Worm (Caenorhabditis elegans) whole organism, young adult: ENCODE measurements around the gene nhr-193.

Experiments
- B0261.1 ChIP-seq: sonication (generic microtip); optimal IDR thresholded peaks from 2 replicates; lab custom pipeline; 2016; ENCODE audit warnings: mild to moderate bottlenecking, missing genetic modification characterization, moderate library complexity, missing compliant biosample characterization
- C17E4.6 ChIP-seq: fragments of 200-800 bp; sonication (Bioruptor generic); IDR thresholded peaks from 2 replicates; pipeline ENCODE4 v1.3.6; 2022; ENCODE audit warnings: missing genetic modification reagents, missing genetic modification characterization, missing compliant biosample characterization
- D2030.7 ChIP-seq: fragments of 200-800 bp; sonication (Bioruptor generic); IDR thresholded peaks from 2 replicates; pipeline ENCODE4 v1.3.6; 2022; ENCODE audit warnings: missing genetic modification reagents, missing genetic modification characterization, missing compliant biosample characterization
- F39B2.1 ChIP-seq: fragments of 200-800 bp; sonication (Bioruptor generic); IDR thresholded peaks from 2 replicates; pipeline ENCODE4 v1.3.6; 2022; ENCODE audit warnings: missing genetic modification reagents, missing genetic modification characterization, missing compliant biosample characterization
- T07F8.4 ChIP-seq: sonication (generic microtip); optimal IDR thresholded peaks from 2 replicates; lab custom pipeline; 2016; ENCODE audit warnings: mild to moderate bottlenecking, missing genetic modification characterization, moderate library complexity, missing compliant biosample characterization
- T26A5.8 ChIP-seq: sonication (generic microtip); optimal IDR thresholded peaks from 2 replicates; lab custom pipeline; 2016; ENCODE audit warnings: missing genetic modification characterization, missing compliant biosample characterization
- Y53F4B.3 ChIP-seq: fragments of 200-800 bp; sonication (Bioruptor generic); IDR thresholded peaks from 2 replicates; pipeline ENCODE4 v1.3.6; 2022; ENCODE audit warnings: missing genetic modification reagents, missing genetic modification characterization, missing compliant biosample characterization
- Y53G8AR.9 ChIP-seq: fragments of 200-800 bp; sonication (Bioruptor generic); conservative IDR thresholded peaks from 2 replicates; pipeline ENCODE4 v1.3.6; 2022; ENCODE audit warnings: missing genetic modification reagents, missing genetic modification characterization, missing compliant biosample characterization
- Y95B8A.8 ChIP-seq: fragments of 200-800 bp; sonication (Bioruptor generic); IDR thresholded peaks from 2 replicates; pipeline ENCODE4 v1.3.6; 2022; ENCODE audit warnings: missing genetic modification reagents, missing genetic modification characterization, missing compliant biosample characterization
- ZK185.1 ChIP-seq: sonication (generic microtip); optimal IDR thresholded peaks from 2 replicates; lab custom pipeline; 2016; ENCODE audit warnings: mild to moderate bottlenecking, missing genetic modification characterization, missing compliant biosample characterization; ENCODE audit not compliant: poor library complexity, severe bottlenecking
- akir-1 ChIP-seq: fragments of 200-800 bp; sonication (Bioruptor generic); optimal IDR thresholded peaks from 2 replicates; lab custom pipeline; 2018; ENCODE audit warnings: mild to moderate bottlenecking, missing genetic modification characterization, moderate library complexity, missing compliant biosample characterization
- aptf-3 ChIP-seq: fragments of 200-800 bp; sonication (Bioruptor generic); IDR thresholded peaks from 2 replicates; pipeline ENCODE4 v1.3.6; 2022; ENCODE audit warnings: missing genetic modification characterization, missing compliant biosample characterization
- athp-1 ChIP-seq: sonication (generic microtip); optimal IDR thresholded peaks from 2 replicates; lab custom pipeline; 2017; ENCODE audit warnings: mild to moderate bottlenecking, missing genetic modification characterization, missing compliant biosample characterization
- attf-3 ChIP-seq: fragments of 200-800 bp; sonication (Bioruptor generic); conservative IDR thresholded peaks from 2 replicates; pipeline ENCODE4 v1.3.6; 2022; ENCODE audit warnings: missing genetic modification reagents, missing genetic modification characterization, missing compliant biosample characterization
- attf-6 ChIP-seq: fragments of 200-800 bp; sonication (Bioruptor generic); IDR thresholded peaks from 2 replicates; pipeline ENCODE4 v1.3.6; 2022; ENCODE audit warnings: missing genetic modification reagents, missing genetic modification characterization, missing compliant biosample characterization
- bed-2 ChIP-seq: fragments of 200-800 bp; sonication (Bioruptor generic); IDR thresholded peaks from 2 replicates; pipeline ENCODE4 v1.3.6; 2022; ENCODE audit warnings: missing genetic modification reagents, missing genetic modification characterization, missing compliant biosample characterization
- cebp-2 ChIP-seq: fragments of 200-800 bp; sonication (Bioruptor generic); IDR thresholded peaks from 2 replicates; pipeline ENCODE4 v1.3.6; 2022; ENCODE audit warnings: missing genetic modification characterization, missing compliant biosample characterization
- ceh-58 ChIP-seq: fragments of 200-800 bp; sonication (Bioruptor generic); IDR thresholded peaks from 2 replicates; pipeline ENCODE4 v1.3.6; 2022; ENCODE audit warnings: missing genetic modification characterization, missing compliant biosample characterization
- ceh-91 ChIP-seq: fragments of 200-800 bp; sonication (Bioruptor generic); IDR thresholded peaks from 2 replicates; pipeline ENCODE4 v1.3.6; 2022; ENCODE audit warnings: missing genetic modification reagents, missing genetic modification characterization, missing compliant biosample characterization
- dpl-1 ChIP-seq: fragments of 150-350 bp; optimal IDR thresholded peaks from 2 replicates; lab custom pipeline; 2014; ENCODE audit warnings: missing biosample characterization, missing genetic modification reagents, missing genetic modification characterization
- efl-1 ChIP-seq: fragments of 150-350 bp; optimal IDR thresholded peaks from 2 replicates; lab custom pipeline; 2014; ENCODE audit warnings: missing biosample characterization, missing genetic modification reagents, missing genetic modification characterization
- egrh-3 ChIP-seq: fragments of 200-800 bp; sonication (Bioruptor generic); IDR thresholded peaks from 2 replicates; pipeline ENCODE4 v1.3.6; 2022; ENCODE audit warnings: missing genetic modification reagents, missing genetic modification characterization, missing compliant biosample characterization
- hmg-1.2 ChIP-seq: fragments of 200-800 bp; sonication (Bioruptor generic); IDR thresholded peaks from 2 replicates; pipeline ENCODE4 v1.3.6; 2022; ENCODE audit warnings: missing genetic modification reagents, missing genetic modification characterization, missing compliant biosample characterization
- hsf-1 ChIP-seq: fragments of 200-800 bp; sonication (Bioruptor generic); IDR thresholded peaks from 2 replicates; pipeline ENCODE4 v1.3.6; 2022; ENCODE audit warnings: missing genetic modification reagents, missing genetic modification characterization, missing compliant biosample characterization
- let-526 ChIP-seq: fragments of 200-800 bp; sonication (Bioruptor generic); IDR thresholded peaks from 2 replicates; pipeline ENCODE4 v1.3.6; 2022; ENCODE audit warnings: missing genetic modification reagents, missing genetic modification characterization, missing compliant biosample characterization
- lin-40 ChIP-seq: sonication (generic microtip); optimal IDR thresholded peaks from 2 replicates; lab custom pipeline; 2016; ENCODE audit warnings: missing genetic modification characterization, mild to moderate bottlenecking, missing compliant biosample characterization, missing genotype, missing genetic modification reagents
- lin-54 ChIP-seq: fragments of 200-800 bp; sonication (Bioruptor generic); optimal IDR thresholded peaks from 2 replicates; lab custom pipeline; 2018; ENCODE audit warnings: mild to moderate bottlenecking, missing genetic modification characterization, missing compliant biosample characterization
- lsl-1 ChIP-seq: fragments of 200-800 bp; sonication (Bioruptor generic); optimal IDR thresholded peaks from 2 replicates; lab custom pipeline; 2018; ENCODE audit warnings: mild to moderate bottlenecking, missing genetic modification characterization, moderate library complexity, missing compliant biosample characterization
- lsy-27 ChIP-seq: sonication (generic microtip); optimal IDR thresholded peaks from 2 replicates; lab custom pipeline; 2017; ENCODE audit warnings: missing genetic modification characterization, mild to moderate bottlenecking, missing compliant biosample characterization, antibody characterized with exemption, missing genotype, borderline replicate concordance; ENCODE audit not compliant: insufficient read depth
- madf-3 ChIP-seq: fragments of 200-800 bp; sonication (Bioruptor generic); IDR thresholded peaks from 2 replicates; pipeline ENCODE4 v1.3.6; 2022; ENCODE audit warnings: missing genetic modification reagents, missing genetic modification characterization, missing compliant biosample characterization
- madf-6 ChIP-seq: fragments of 200-800 bp; sonication (Bioruptor generic); IDR thresholded peaks from 2 replicates; pipeline ENCODE4 v1.3.6; 2022; ENCODE audit warnings: missing genetic modification reagents, missing genetic modification characterization, missing compliant biosample characterization
- madf-8 ChIP-seq: fragments of 200-800 bp; sonication (Bioruptor generic); conservative IDR thresholded peaks from 2 replicates; pipeline ENCODE4 v1.3.6; 2022; ENCODE audit warnings: missing genetic modification reagents, missing genetic modification characterization, missing compliant biosample characterization
- mcd-1 ChIP-seq: fragments of 200-800 bp; sonication (Bioruptor generic); IDR thresholded peaks from 2 replicates; pipeline ENCODE4 v1.3.6; 2022; ENCODE audit warnings: missing genetic modification reagents, missing genetic modification characterization, missing compliant biosample characterization
- nfyb-1 ChIP-seq: fragments of 200-800 bp; sonication (Bioruptor generic); IDR thresholded peaks from 2 replicates; pipeline ENCODE4 v1.3.6; 2022; ENCODE audit warnings: missing genetic modification reagents, missing genetic modification characterization, missing compliant biosample characterization
- nhr-120 ChIP-seq: fragments of 200-800 bp; sonication (Bioruptor generic); IDR thresholded peaks from 2 replicates; pipeline ENCODE4 v1.3.6; 2022; ENCODE audit warnings: missing genetic modification characterization, missing compliant biosample characterization
- nhr-179 ChIP-seq: sonication (generic microtip); optimal IDR thresholded peaks from 2 replicates; lab custom pipeline; 2016; ENCODE audit warnings: mild to moderate bottlenecking, missing genetic modification characterization, missing compliant biosample characterization
- nhr-80 ChIP-seq: sonication (generic microtip); optimal IDR thresholded peaks from 2 replicates; lab custom pipeline; 2016; ENCODE audit warnings: missing genetic modification characterization, missing compliant biosample characterization
- pbrm-1 ChIP-seq: fragments of 200-800 bp; sonication (Bioruptor generic); IDR thresholded peaks from 2 replicates; pipeline ENCODE4 v1.3.6; 2022; ENCODE audit warnings: missing genetic modification reagents, missing genetic modification characterization, missing compliant biosample characterization
- rec-8 ChIP-seq, 2 experiments: sonication (generic microtip); optimal IDR thresholded peaks; 2 replicates each; lab custom pipeline; 2016; ENCODE audit warnings: mild to moderate bottlenecking in 2 of 2, missing genetic modification characterization in 2 of 2, missing genetic modification reagents in 2 of 2, missing genotype in 2 of 2, missing biosample characterization in 1 of 2, missing compliant biosample characterization in 1 of 2, moderate library complexity in 1 of 2
- sdz-38 ChIP-seq: sonication (generic microtip); optimal IDR thresholded peaks from 2 replicates; lab custom pipeline; 2016; ENCODE audit warnings: missing genotype, missing genetic modification characterization, missing compliant biosample characterization
- snpc-1.3 ChIP-seq: sonication (generic microtip); optimal IDR thresholded peaks from 2 replicates; lab custom pipeline; 2017; ENCODE audit warnings: missing genetic modification characterization, mild to moderate bottlenecking, missing compliant biosample characterization, antibody characterized with exemption, moderate library complexity, missing genotype, missing genetic modification reagents; ENCODE audit not compliant: insufficient read depth
- snpc-3.4 ChIP-seq: sonication (generic microtip); optimal IDR thresholded peaks from 2 replicates; lab custom pipeline; 2017; ENCODE audit warnings: missing genetic modification characterization, mild to moderate bottlenecking, missing compliant biosample characterization, antibody characterized with exemption, moderate library complexity, missing genotype, missing genetic modification reagents
- somi-1 ChIP-seq: fragments of 200-800 bp; sonication (Bioruptor generic); optimal IDR thresholded peaks from 2 replicates; lab custom pipeline; 2018; ENCODE audit warnings: mild to moderate bottlenecking, missing genetic modification characterization, missing compliant biosample characterization
- tbp1 ChIP-seq: fragments of 200-800 bp; sonication (Bioruptor generic); optimal IDR thresholded peaks from 2 replicates; lab custom pipeline; 2018; ENCODE audit warnings: mild to moderate bottlenecking, missing genetic modification characterization, missing compliant biosample characterization
- unc-130 ChIP-seq: sonication (generic microtip); optimal IDR thresholded peaks from 2 replicates; lab custom pipeline; 2016; ENCODE audit warnings: missing genetic modification reagents, missing genetic modification characterization, missing compliant biosample characterization
- ztf-18 ChIP-seq: sonication (generic microtip); optimal IDR thresholded peaks from 2 replicates; lab custom pipeline; 2016; ENCODE audit warnings: missing genotype, mild to moderate bottlenecking, missing genetic modification characterization, missing compliant biosample characterization
- ztf-26 ChIP-seq: sonication (generic microtip); optimal IDR thresholded peaks from 2 replicates; lab custom pipeline; 2017; ENCODE audit warnings: missing genetic modification characterization, missing compliant biosample characterization
- ztf-6 ChIP-seq: fragments of 200-800 bp; sonication (Bioruptor generic); IDR thresholded peaks from 2 replicates; pipeline ENCODE4 v1.3.6; 2022; ENCODE audit warnings: missing genetic modification reagents, missing genetic modification characterization, missing compliant biosample characterization

Gene nhr-193

ce11 chrV:16355941-16356340 is 13.8 kb downstream of the nhr-193 start (continued):
- TF ChIP-seq Y53G8AR.9 (GFP tag; lab: Robert Waterston, UW) (peak; percentile 81), hsf-1 (GFP tag; lab: Robert Waterston, UW) (no peak), madf-8 (GFP tag; lab: Robert Waterston, UW) (no peak), T26A5.8 (tag; lab: Kevin White, UChicago) (no peak), ZK185.1 (tag; lab: Kevin White, UChicago) (peak; percentile 60), egrh-3 (GFP tag; lab: Robert Waterston, UW) (peak; percentile 75), ztf-18 (tag; lab: Kevin White, UChicago) (peak; percentile 47)

ce11 chrV:16356798-16357197 is 14.7 kb downstream of the nhr-193 start:
- TF ChIP-seq C17E4.6 (no peak), mcd-1 (peak; percentile 85), nhr-179 (tag; lab: Kevin White, UChicago) (no peak), dpl-1 (GFP tag; lab: Kevin White, UChicago) (peak; percentile 74), nhr-80 (tag; lab: Kevin White, UChicago) (no peak), tbp1 (GFP tag; lab: Kevin White, UChicago) (peak; percentile 13), unc-130 (GFP tag; lab: Kevin White, UChicago) (no peak), B0261.1 (no peak), aptf-3 (GFP tag; lab: Robert Waterston, UW) (no peak), T07F8.4 (tag; lab: Kevin White, UChicago) (no peak), rec-8 (tag; optimal IDR thresholded peaks at IDR 0.05; lab: Kevin White, UChicago) (no peak), sdz-38 (no peak), akir-1 (GFP tag; lab: Kevin White, UChicago) (no peak), snpc-3.4 (no peak), let-526 (GFP tag; lab: Robert Waterston, UW) (no peak), nhr-120 (no peak), lin-40 (tag; lab: Kevin White, UChicago) (no peak), somi-1 (no peak), lsy-27 (tag; lab: Kevin White, UChicago) (no peak), madf-3 (GFP tag; lab: Robert Waterston, UW) (no peak), cebp-2 (no peak), ztf-6 (GFP tag; lab: Robert Waterston, UW) (no peak), attf-6 (GFP tag; lab: Robert Waterston, UW) (0 out of 2 replicates have a peak, but pooled peaks have one; percentile 48), pbrm-1 (GFP tag; lab: Robert Waterston, UW) (0 out of 2 replicates have a peak, but pooled peaks have one; percentile 38), snpc-1.3 (tag; lab: Kevin White, UChicago) (peak; percentile 20), Y53F4B.3 (GFP tag; lab: Robert Waterston, UW) (no peak), ztf-26 (tag; lab: Kevin White, UChicago) (no peak), D2030.7 (peak; percentile 61), Y95B8A.8 (GFP tag; lab: Robert Waterston, UW) (no peak), bed-2 (GFP tag; lab: Robert Waterston, UW) (no peak), F39B2.1 (no peak), efl-1 (GFP tag; lab: Kevin White, UChicago) (peak; percentile 84), athp-1 (tag; lab: Kevin White, UChicago) (peak; percentile 26), lsl-1 (peak; percentile 53), attf-3 (no peak), madf-6 (peak; percentile 41; the same call in 1 of the 2 replicates), ceh-91 (no peak), hmg-1.2 (GFP tag; lab: Robert Waterston, UW) (no peak), lin-54 (GFP tag; lab: Kevin White, UChicago) (peak; percentile 87), nfyb-1 (no peak), ceh-58 (GFP tag; lab: Robert Waterston, UW) (no peak)
